Fruit fly (Drosophila melanogaster): ENCODE results near the gene Svip.

Gene Svip

dm6 chr3L:9399013-9399750 is 40.4 kb downstream of the Svip start, which contains the start of gene CG4080 (continued):
- peak; percentile 28 for TF ChIP-seq Hsf (GFP tag; optimal IDR thresholded peaks at IDR 0.05)
- TF ChIP-seq peb (GFP tag; IDR thresholded peaks at IDR 0.05), result no peak
- no peak for TF ChIP-seq CG10959 (GFP tag; IDR thresholded peaks at IDR 0.05)
- TF ChIP-seq salm (tag; optimal IDR thresholded peaks at IDR 0.05), result no peak
- TF ChIP-seq CG6272 (GFP tag; IDR thresholded peaks at IDR 0.05), result no peak

dm6 chr3L:9399855-9400254 is 41.1 kb downstream of the Svip start:
- TF ChIP-seq Atf6 (GFP tag; IDR thresholded peaks at IDR 0.05) (0 out of 2 replicates have a peak, but pooled peaks have one; percentile 30), CG12769 (tag; optimal IDR thresholded peaks at IDR 0.05) (no peak), jumu (GFP tag; optimal IDR thresholded peaks at IDR 0.05) (no peak), bbx (GFP tag; IDR thresholded peaks at IDR 0.05; ENCODE audit: partially characterized antibody) (0 out of 2 replicates have a peak, but pooled peaks have one; percentile 9)

dm6 chr3L:9400697-9401353 is 42.0 kb downstream of the Svip start:
- no peak for TF ChIP-seq wor (GFP tag; IDR thresholded peaks at IDR 0.05)
- peak; percentile 55 to 74 for TF ChIP-seq Trl (optimal IDR thresholded peaks at IDR 0.05)
- no peak for TF ChIP-seq Trl (GFP tag; optimal IDR thresholded peaks at IDR 0.05)
- TF ChIP-seq pros (GFP tag; optimal IDR thresholded peaks at IDR 0.05), result no peak
- no peak for TF ChIP-seq nerfin-2 (GFP tag; IDR thresholded peaks at IDR 0.05; ENCODE audit: partially characterized antibody)
- TF ChIP-seq psq (GFP tag; optimal IDR thresholded peaks at IDR 0.05), result no peak
- no peak for TF ChIP-seq CG1792 (GFP tag; optimal IDR thresholded peaks at IDR 0.05)
- no peak for TF ChIP-seq ab (GFP tag; optimal IDR thresholded peaks at IDR 0.05)
- TF ChIP-seq CG13287 (GFP tag; IDR thresholded peaks at IDR 0.05; ENCODE audit: partially characterized antibody), result no peak
- TF ChIP-seq CG17829 (tag; optimal IDR thresholded peaks at IDR 0.05), result no peak
- 0 out of 3 replicates have a peak, but pooled peaks have one; percentile 17 for TF ChIP-seq sr (GFP tag; IDR thresholded peaks at IDR 0.05)
- TF ChIP-seq CG15514 (GFP tag; optimal IDR thresholded peaks at IDR 0.05), result peak; percentile 60
- TF ChIP-seq klu (GFP tag; IDR thresholded peaks at IDR 0.05), result no peak
- no peak for TF ChIP-seq trh (GFP tag; optimal IDR thresholded peaks at IDR 0.05)
- no peak for TF ChIP-seq Taf1 (GFP tag; IDR thresholded peaks at IDR 0.05)
- no peak for TF ChIP-seq CG43689 (GFP tag; IDR thresholded peaks at IDR 0.05)
- TF ChIP-seq MTF-1 (GFP tag; optimal IDR thresholded peaks at IDR 0.05; ENCODE audit: borderline replicate concordance), result no peak
- peak; percentile 20 for TF ChIP-seq CHES-1-like (GFP tag; optimal IDR thresholded peaks at IDR 0.05)
- TF ChIP-seq gcm (GFP tag; optimal IDR thresholded peaks at IDR 0.05), result no peak
- TF ChIP-seq pum (GFP tag; optimal IDR thresholded peaks at IDR 0.05), result no peak
- TF ChIP-seq sc (optimal IDR thresholded peaks at IDR 0.05), result no peak
- TF ChIP-seq sc (GFP tag; optimal IDR thresholded peaks at IDR 0.05), result no peak
- no peak for TF ChIP-seq Hr51 (GFP tag; optimal IDR thresholded peaks at IDR 0.05)
- TF ChIP-seq CG8290 (GFP tag; optimal IDR thresholded peaks at IDR 0.05), result no peak
- no peak for TF ChIP-seq CG8290 (tag; optimal IDR thresholded peaks at IDR 0.05)
- TF ChIP-seq CG3726 (GFP tag; IDR thresholded peaks at IDR 0.05), result no peak
- no peak for TF ChIP-seq ssp (GFP tag; IDR thresholded peaks at IDR 0.05)
- TF ChIP-seq kay (GFP tag; optimal IDR thresholded peaks at IDR 0.05), result peak; percentile 26
- TF ChIP-seq sens (GFP tag), result peak; percentile 71
- no peak for TF ChIP-seq mam (GFP tag; optimal IDR thresholded peaks at IDR 0.05)
- no peak for TF ChIP-seq CG11696 (GFP tag; IDR thresholded peaks at IDR 0.05)
- no peak for TF ChIP-seq gsb (GFP tag; IDR thresholded peaks at IDR 0.05)
- TF ChIP-seq br (optimal IDR thresholded peaks at IDR 0.05), result no peak
- no peak for TF ChIP-seq CG15073 (GFP tag; optimal IDR thresholded peaks at IDR 0.05)
- TF ChIP-seq Camta (GFP tag; optimal IDR thresholded peaks at IDR 0.05), result no peak
- TF ChIP-seq cg (GFP tag; optimal IDR thresholded peaks at IDR 0.05), result peak; percentile 84
- TF ChIP-seq CG6175 (GFP tag; IDR thresholded peaks at IDR 0.05), result no peak
- TF ChIP-seq CG14050 (GFP tag; IDR thresholded peaks at IDR 0.05), result peak; percentile 74; the same call in 2 of the 3 replicates
- no peak for TF ChIP-seq ATbp (GFP tag; optimal IDR thresholded peaks at IDR 0.05)
